Worm (Caenorhabditis elegans): ENCODE measurements around the gene R02E12.12.

R02E12.12 gene

DNA sequence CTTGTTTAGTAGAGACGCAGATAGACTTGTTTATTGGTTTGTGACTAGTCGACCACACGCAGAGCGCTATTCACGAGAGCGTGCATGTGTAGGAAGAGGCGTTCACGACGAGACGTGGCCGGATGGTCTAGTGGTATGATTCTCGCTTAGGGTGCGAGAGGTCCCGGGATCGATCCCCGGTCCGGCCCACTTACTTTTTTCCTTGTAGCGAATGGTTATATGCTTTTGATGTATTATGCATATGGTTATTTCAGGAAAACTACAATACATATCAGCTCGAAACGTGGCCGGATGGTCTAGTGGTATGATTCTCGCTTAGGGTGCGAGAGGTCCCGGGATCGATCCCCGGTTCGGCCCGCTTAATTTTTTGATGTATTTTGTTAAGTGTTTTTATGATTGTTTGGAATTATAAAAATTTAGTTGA, 33.3 kb upstream of the R02E12.12 start (continued):
- TF ChIP-seq vab-15 (tag; optimal IDR thresholded peaks at IDR 0.05) (no peak), fos-1 (tag; optimal IDR thresholded peaks at IDR 0.05) (peak; percentile 52), nhr-76 (tag; optimal IDR thresholded peaks at IDR 0.05) (no peak), lin-39 (tag; optimal IDR thresholded peaks at IDR 0.05) (no peak), nhr-90 (tag; optimal IDR thresholded peaks at IDR 0.05; ENCODE audit: poor library complexity) (peak; percentile 84), sptf-1 (tag; optimal IDR thresholded peaks at IDR 0.05) (no peak), alr-1 (tag; optimal IDR thresholded peaks at IDR 0.05; ENCODE audit: borderline replicate concordance) (no peak), ceh-82 (tag; optimal IDR thresholded peaks at IDR 0.05) (peak; percentile 69 to 70 (median 70)), lin-15B (tag; optimal IDR thresholded peaks at IDR 0.05) (peak; percentile 12), hlh-4 (tag; optimal IDR thresholded peaks at IDR 0.05) (no peak), elt-2 (tag; optimal IDR thresholded peaks at IDR 0.05) (peak; percentile 71), ceh-90 (tag; optimal IDR thresholded peaks at IDR 0.05) (no peak), tlp-1 (tag; optimal IDR thresholded peaks at IDR 0.05) (no peak), F16B12.6 (tag; optimal IDR thresholded peaks at IDR 0.05) (peak; percentile 17), Y116A8C.19 (tag; optimal IDR thresholded peaks at IDR 0.05; ENCODE audit: borderline replicate concordance) (no peak), xbp-1 (tag; optimal IDR thresholded peaks at IDR 0.05) (peak; percentile 74), ceh-63 (GFP tag; optimal IDR thresholded peaks at IDR 0.05) (no peak), C34B4.2 (tag; optimal IDR thresholded peaks at IDR 0.05) (no peak), efl-3 (GFP tag; optimal IDR thresholded peaks at IDR 0.05) (no peak), pax-3 (tag; optimal IDR thresholded peaks at IDR 0.05) (peak; percentile 32), nhr-84 (tag; optimal IDR thresholded peaks at IDR 0.05) (no peak), fkh-8 (tag; optimal IDR thresholded peaks at IDR 0.05) (peak; percentile 60), ces-1 (GFP tag; optimal IDR thresholded peaks at IDR 0.05) (peak; percentile 0), tbx-2 (tag; optimal IDR thresholded peaks at IDR 0.05) (peak; percentile 71), egl-27 (tag; optimal IDR thresholded peaks at IDR 0.05) (peak in 1 of 2 experiments; percentile 41), nhr-47 (tag; optimal IDR thresholded peaks at IDR 0.05) (peak; percentile 86), mep-1 (tag; optimal IDR thresholded peaks at IDR 0.05) (peak; percentile 91), sox-4 (tag; optimal IDR thresholded peaks at IDR 0.05) (no peak), nhr-85 (tag) (peak; percentile 94), hpl-2 (GFP tag; optimal IDR thresholded peaks at IDR 0.05) (no peak), aly-2 (tag; optimal IDR thresholded peaks at IDR 0.05) (no peak), blmp-1 (tag; optimal IDR thresholded peaks at IDR 0.05) (no peak), nhr-71 (tag; optimal IDR thresholded peaks at IDR 0.05) (peak; percentile 85), ztf-4 (tag; optimal IDR thresholded peaks at IDR 0.05) (peak; percentile 42), snpc-4 (tag; optimal IDR thresholded peaks at IDR 0.05) (no peak), unc-98 (GFP tag; IDR thresholded peaks at IDR 0.05) (no peak; the same call in 1 of the 2 replicates), nhr-19 (GFP tag; conservative IDR thresholded peaks at IDR 0.05) (peak; percentile 81), elt-3 (tag; optimal IDR thresholded peaks at IDR 0.05) (peak in 2 of 6 experiments; percentile 25 to 73)

DNA sequence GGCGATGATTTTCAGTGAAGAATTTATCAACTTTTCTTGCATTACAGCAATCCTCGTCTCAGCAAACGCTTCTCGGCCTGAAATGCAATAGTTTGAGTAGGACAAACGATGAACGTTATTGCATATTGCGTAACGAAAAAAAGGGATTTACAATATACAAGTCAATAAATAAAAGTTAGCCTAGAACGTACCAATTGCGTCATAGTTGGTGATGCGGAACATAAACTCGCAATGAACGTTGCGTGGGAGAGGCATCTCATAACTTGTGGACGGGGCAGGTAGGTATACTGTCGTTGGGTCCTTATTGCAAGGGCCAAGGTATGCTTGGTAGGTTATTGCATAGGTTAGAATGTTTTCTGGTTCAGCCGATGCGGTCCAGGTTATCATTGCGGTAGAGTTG, 32.5 kb upstream of the R02E12.12 start:
- TF ChIP-seq unc-98 (GFP tag; IDR thresholded peaks at IDR 0.05) (no peak), aha-1 (tag; optimal IDR thresholded peaks at IDR 0.05) (no peak), swsn-7 (tag; optimal IDR thresholded peaks at IDR 0.05) (no peak), nhr-28 (tag; optimal IDR thresholded peaks at IDR 0.05) (no peak), mef-2 (tag; optimal IDR thresholded peaks at IDR 0.05) (no peak), skn-1 (tag; optimal IDR thresholded peaks at IDR 0.05) (no peak), lsy-2 (tag; optimal IDR thresholded peaks at IDR 0.05) (no peak), lin-14 (GFP tag; optimal IDR thresholded peaks at IDR 0.05) (no peak), dsc-1 (tag; optimal IDR thresholded peaks at IDR 0.05) (no peak), vab-15 (tag; optimal IDR thresholded peaks at IDR 0.05) (no peak), ets-5 (GFP tag; IDR thresholded peaks at IDR 0.05) (no peak), alr-1 (tag; optimal IDR thresholded peaks at IDR 0.05; ENCODE audit: borderline replicate concordance) (no peak), xbp-1 (tag; optimal IDR thresholded peaks at IDR 0.05) (no peak)
